Fruit fly (Drosophila melanogaster): ENCODE data around the gene CG10864.

CG10864 gene

DNA sequence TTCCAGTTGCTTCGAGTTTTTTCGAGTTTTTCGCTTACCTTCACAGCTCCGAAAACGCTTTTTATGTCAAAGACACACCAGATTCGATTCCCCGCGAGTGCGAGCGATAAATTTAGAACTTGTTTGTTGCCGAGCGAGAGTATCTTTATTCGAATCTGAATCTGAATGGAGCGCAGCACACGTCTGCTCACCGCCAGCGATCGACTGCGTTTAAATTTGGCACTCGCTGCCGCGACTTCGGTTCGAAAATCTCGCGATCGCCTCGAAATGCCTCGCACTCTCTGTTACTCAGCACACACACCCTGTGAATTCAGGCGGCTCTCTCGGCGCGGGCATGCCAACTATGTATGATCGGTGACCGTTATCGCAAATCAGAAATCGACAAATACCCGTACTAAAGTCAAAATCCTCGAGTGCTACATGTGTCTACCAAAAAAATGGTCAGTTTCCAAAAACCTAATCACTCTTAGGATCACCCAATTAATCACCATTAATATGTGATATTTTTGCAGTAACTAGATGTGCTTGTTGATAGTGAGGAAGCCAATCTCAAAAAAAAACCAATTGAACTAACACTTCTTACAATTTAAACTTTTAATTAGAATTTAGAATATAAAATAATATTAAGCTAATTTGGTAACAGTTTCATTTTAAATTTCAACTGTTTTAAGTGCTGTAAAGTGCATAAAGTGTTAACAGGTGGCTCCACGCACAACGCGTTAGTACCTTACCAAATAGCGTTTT is 12.3 kb downstream of the CG10864 start, which contains the start of gene Vha100-2 (continued):
- peak; percentile 51; the same call in 1 of the 2 replicates for TF ChIP-seq amos (GFP tag; IDR thresholded peaks at IDR 0.05; ENCODE audit: partially characterized antibody)
- TF ChIP-seq CG2129 (GFP tag; IDR thresholded peaks at IDR 0.05; ENCODE audit: partially characterized antibody): no peak
- TF ChIP-seq CG8359 (GFP tag; optimal IDR thresholded peaks at IDR 0.05; ENCODE audit: borderline replicate concordance): no peak
- peak; percentile 63 for TF ChIP-seq Dp (GFP tag; optimal IDR thresholded peaks at IDR 0.05)
- TF ChIP-seq CG31224 (GFP tag; IDR thresholded peaks at IDR 0.05): no peak
- 0 out of 2 replicates have a peak, but pooled peaks have one; percentile 25 for TF ChIP-seq danr (GFP tag; IDR thresholded peaks at IDR 0.05)
- no peak for TF ChIP-seq Fer2 (tag; optimal IDR thresholded peaks at IDR 0.05)
- TF ChIP-seq ERR (GFP tag; optimal IDR thresholded peaks at IDR 0.05): no peak
- TF ChIP-seq tll (GFP tag; optimal IDR thresholded peaks at IDR 0.05): peak in 1 of 2 experiments; percentile 4
- no peak for TF ChIP-seq ATbp (GFP tag; optimal IDR thresholded peaks at IDR 0.05)
- TF ChIP-seq stc (GFP tag; IDR thresholded peaks at IDR 0.05): no peak
- no peak for TF ChIP-seq Mes4 (GFP tag; optimal IDR thresholded peaks at IDR 0.05)
- TF ChIP-seq B-H1 (GFP tag; IDR thresholded peaks at IDR 0.05): no peak; the same call in 2 of the 3 replicates
- TF ChIP-seq ham (GFP tag; IDR thresholded peaks at IDR 0.05): no peak
- peak; percentile 24; the same call in 1 of the 3 replicates for TF ChIP-seq tgo (GFP tag; IDR thresholded peaks at IDR 0.05)
- no peak for TF ChIP-seq pho (GFP tag; optimal IDR thresholded peaks at IDR 0.05)
- TF ChIP-seq TFAM (GFP tag; optimal IDR thresholded peaks at IDR 0.05): no peak
- no peak for TF ChIP-seq eyg (GFP tag; optimal IDR thresholded peaks at IDR 0.05)
- peak; percentile 36; the same call in 2 of the 3 replicates for TF ChIP-seq Aef1 (GFP tag; IDR thresholded peaks at IDR 0.05)
- TF ChIP-seq Hr39 (optimal IDR thresholded peaks at IDR 0.05): no peak
- no peak for TF ChIP-seq CG2889 (GFP tag; IDR thresholded peaks at IDR 0.05)
- TF ChIP-seq wdn (GFP tag; IDR thresholded peaks at IDR 0.05): no peak
- TF ChIP-seq Blimp-1 (GFP tag; optimal IDR thresholded peaks at IDR 0.05): peak; percentile 7
- TF ChIP-seq Atf3 (GFP tag; optimal IDR thresholded peaks at IDR 0.05): no peak
- TF ChIP-seq disco-r (GFP tag; optimal IDR thresholded peaks at IDR 0.05): peak; percentile 48
- no peak for TF ChIP-seq fd96Cb (tag; optimal IDR thresholded peaks at IDR 0.05)
- 0 out of 2 replicates have a peak, but pooled peaks have one; percentile 16 for TF ChIP-seq ato (GFP tag; IDR thresholded peaks at IDR 0.05; ENCODE audit: partially characterized antibody)
- TF ChIP-seq CG11456 (GFP tag; IDR thresholded peaks at IDR 0.05): peak; percentile 69; the same call in 2 of the 3 replicates
- TF ChIP-seq CG15269 (tag; optimal IDR thresholded peaks at IDR 0.05): peak; percentile 51
- peak; percentile 45 for TF ChIP-seq Dref (GFP tag; IDR thresholded peaks at IDR 0.05)
- no peak for TF ChIP-seq maf-S (GFP tag; optimal IDR thresholded peaks at IDR 0.05)
- peak; percentile 71 for TF ChIP-seq bbx (GFP tag; IDR thresholded peaks at IDR 0.05; ENCODE audit: partially characterized antibody)
- TF ChIP-seq CG12659 (GFP tag; optimal IDR thresholded peaks at IDR 0.05): peak; percentile 61
- no peak; the same call in 1 of the 2 replicates for TF ChIP-seq ranshi (GFP tag; IDR thresholded peaks at IDR 0.05)
- TF ChIP-seq p53 (GFP tag; optimal IDR thresholded peaks at IDR 0.05): no peak
- no peak for TF ChIP-seq sc (optimal IDR thresholded peaks at IDR 0.05)
- peak; percentile 4 for TF ChIP-seq sc (GFP tag; optimal IDR thresholded peaks at IDR 0.05)
- no peak for TF ChIP-seq hbn (GFP tag; IDR thresholded peaks at IDR 0.05; ENCODE audit: partially characterized antibody)
- TF ChIP-seq CG16815 (GFP tag; optimal IDR thresholded peaks at IDR 0.05): no peak
- no peak for TF ChIP-seq CG13624 (GFP tag; optimal IDR thresholded peaks at IDR 0.05)
- peak; percentile 75 for TF ChIP-seq cwo (GFP tag; optimal IDR thresholded peaks at IDR 0.05)
- TF ChIP-seq vnd (GFP tag; IDR thresholded peaks at IDR 0.05; ENCODE audit: partially characterized antibody): no peak
- peak; percentile 60 for TF ChIP-seq CG12769 (tag; optimal IDR thresholded peaks at IDR 0.05)
- peak; percentile 5 for TF ChIP-seq CG1529 (GFP tag; optimal IDR thresholded peaks at IDR 0.05)
- TF ChIP-seq CG33213 (GFP tag; optimal IDR thresholded peaks at IDR 0.05): peak; percentile 20
- no peak for TF ChIP-seq btn (GFP tag; optimal IDR thresholded peaks at IDR 0.05)
- TF ChIP-seq wor (GFP tag; IDR thresholded peaks at IDR 0.05): no peak
- TF ChIP-seq HmgD (GFP tag; optimal IDR thresholded peaks at IDR 0.05): peak; percentile 3
- TF ChIP-seq chn (GFP tag; optimal IDR thresholded peaks at IDR 0.05): peak; percentile 24

All from whole organism, embryonic.